Fruit fly (Drosophila melanogaster) whole organism, embryonic: ENCODE results near the gene CG11085.

Experiments used
- ATbp ChIP-seq: fragments of 200-800 bp; sonication (Bioruptor generic); optimal IDR thresholded peaks from 2 replicates; lab custom pipeline; 2017; ENCODE audit warnings: missing biosample characterization, mild to moderate bottlenecking, missing genetic modification characterization, missing genetic modification reagents
- Aef1 ChIP-seq: fragments of 200-800 bp; sonication (Bioruptor generic); IDR thresholded peaks from 3 replicates; pipeline ENCODE4 v1.3.6; 2022; ENCODE audit warnings: missing biosample characterization, missing genetic modification characterization
- BtbVII ChIP-seq: fragments of 200-800 bp; sonication (Bioruptor generic); optimal IDR thresholded peaks from 3 replicates; lab custom pipeline; 2017; ENCODE audit warnings: missing biosample characterization, mild to moderate bottlenecking, missing genetic modification characterization
- CG10654 ChIP-seq: fragments of 200-800 bp; sonication (Bioruptor generic); optimal IDR thresholded peaks from 2 replicates; lab custom pipeline; 2016; ENCODE audit warnings: missing biosample characterization, missing genetic modification characterization
- CG10959 ChIP-seq: fragments of 200-800 bp; sonication (Bioruptor generic); IDR thresholded peaks from 2 replicates; pipeline ENCODE4 v1.3.6; 2022; ENCODE audit warnings: missing biosample characterization, missing genetic modification characterization
- CG11247 ChIP-seq: fragments of 200-800 bp; sonication (Bioruptor generic); IDR thresholded peaks from 2 replicates; pipeline ENCODE4 v1.3.6; 2022; ENCODE audit warnings: missing biosample characterization, missing genetic modification characterization
- CG12744 ChIP-seq: fragments of 200-800 bp; sonication (Bioruptor generic); optimal IDR thresholded peaks from 2 replicates; lab custom pipeline; 2016; ENCODE audit warnings: missing biosample characterization, missing genetic modification characterization
- CG13424 ChIP-seq: fragments of 200-800 bp; sonication (Bioruptor generic); optimal IDR thresholded peaks from 2 replicates; lab custom pipeline; 2019; ENCODE audit warnings: missing biosample characterization, mild to moderate bottlenecking, missing genetic modification characterization, moderate library complexity
- CG1529 ChIP-seq: fragments of 200-800 bp; sonication (Bioruptor generic); optimal IDR thresholded peaks from 3 replicates; lab custom pipeline; 2018; ENCODE audit warnings: missing biosample characterization, missing genetic modification characterization
- CG15514 ChIP-seq: fragments of 200-800 bp; sonication (Bioruptor generic); optimal IDR thresholded peaks from 3 replicates; lab custom pipeline; 2017; ENCODE audit warnings: missing biosample characterization, missing genetic modification characterization, mild to moderate bottlenecking, moderate library complexity, missing genetic modification reagents
- CG17359 ChIP-seq: fragments of 200-800 bp; sonication (Bioruptor generic); optimal IDR thresholded peaks from 3 replicates; lab custom pipeline; 2018; ENCODE audit warnings: missing biosample characterization, mild to moderate bottlenecking, missing genetic modification characterization, moderate library complexity
- CG2199 ChIP-seq: fragments of 200-800 bp; sonication (Bioruptor generic); IDR thresholded peaks from 3 replicates; pipeline ENCODE4 v1.3.6; 2022; ENCODE audit warnings: missing biosample characterization, missing genetic modification characterization
- CG2889 ChIP-seq: fragments of 200-800 bp; sonication (Bioruptor generic); IDR thresholded peaks from 3 replicates; pipeline ENCODE4 v1.3.6; 2022; ENCODE audit warnings: missing biosample characterization, missing genetic modification characterization
- CG3065 ChIP-seq: fragments of 200-800 bp; sonication (Bioruptor generic); optimal IDR thresholded peaks from 2 replicates; lab custom pipeline; 2016; ENCODE audit warnings: missing biosample characterization, missing genetic modification characterization
- CG34224 ChIP-seq: fragments of 200-800 bp; sonication (Bioruptor generic); IDR thresholded peaks from 3 replicates; pipeline ENCODE4 v1.3.6; 2022; ENCODE audit warnings: missing biosample characterization, missing genetic modification characterization; ENCODE audit not compliant: partially characterized antibody
- CG3995 ChIP-seq: fragments of 200-800 bp; sonication (Bioruptor generic); optimal IDR thresholded peaks from 3 replicates; lab custom pipeline; 2016; ENCODE audit warnings: missing biosample characterization, missing genetic modification characterization
- CG4424 ChIP-seq: fragments of 200-800 bp; sonication (Bioruptor generic); optimal IDR thresholded peaks from 3 replicates; lab custom pipeline; 2016; ENCODE audit warnings: missing biosample characterization, missing genetic modification characterization
- CG7786 ChIP-seq: fragments of 200-800 bp; sonication (Bioruptor generic); optimal IDR thresholded peaks from 2 replicates; lab custom pipeline; 2016; ENCODE audit warnings: missing biosample characterization, missing genetic modification characterization
- CG7928 ChIP-seq: fragments of 200-800 bp; sonication (Bioruptor generic); optimal IDR thresholded peaks from 2 replicates; lab custom pipeline; 2017; ENCODE audit warnings: missing biosample characterization, mild to moderate bottlenecking, missing genetic modification characterization
- Chrac-16 ChIP-seq: fragments of 200-800 bp; sonication (Bioruptor generic); optimal IDR thresholded peaks from 3 replicates; lab custom pipeline; 2016; ENCODE audit warnings: missing biosample characterization, missing genetic modification characterization
- D19A ChIP-seq: fragments of 200-800 bp; optimal IDR thresholded peaks from 3 replicates; lab custom pipeline; 2019; ENCODE audit warnings: missing biosample characterization, mild to moderate bottlenecking, missing genetic modification characterization, moderate library complexity
- Dp ChIP-seq: fragments of 200-800 bp; sonication (Bioruptor generic); optimal IDR thresholded peaks from 2 replicates; lab custom pipeline; 2018; ENCODE audit warnings: missing biosample characterization, mild to moderate bottlenecking, missing genetic modification characterization, moderate library complexity
- Gug ChIP-seq: fragments of 200-800 bp; sonication (Bioruptor generic); IDR thresholded peaks from 4 replicates; pipeline ENCODE4 v1.3.6; 2022; ENCODE audit warnings: missing biosample characterization, missing genetic modification characterization
- H15 ChIP-seq: fragments of 200-800 bp; sonication (Bioruptor generic); IDR thresholded peaks from 3 replicates; pipeline ENCODE4 v1.3.6; 2022; ENCODE audit warnings: missing biosample characterization, missing genetic modification characterization
- Hr3 ChIP-seq: fragments of 200-800 bp; sonication (Bioruptor generic); optimal IDR thresholded peaks from 3 replicates; lab custom pipeline; 2016; ENCODE audit warnings: missing biosample characterization, missing genetic modification characterization
- Mad ChIP-seq: fragments of 200-800 bp; sonication (Bioruptor generic); optimal IDR thresholded peaks from 2 replicates; lab custom pipeline; 2016; ENCODE audit warnings: missing biosample characterization, missing genetic modification characterization
- Rx ChIP-seq: fragments of 200-800 bp; sonication (Bioruptor generic); IDR thresholded peaks from 2 replicates; pipeline ENCODE4 v1.3.6; 2022; ENCODE audit warnings: missing biosample characterization, missing genetic modification characterization
- Spps ChIP-seq: fragments of 200-800 bp; sonication (Bioruptor generic); optimal IDR thresholded peaks from 2 replicates; lab custom pipeline; 2018; ENCODE audit warnings: missing biosample characterization, mild to moderate bottlenecking, missing genetic modification characterization
- Sry-δ ChIP-seq: fragments of 200-800 bp; sonication (Bioruptor generic); optimal IDR thresholded peaks from 2 replicates; lab custom pipeline; 2016; ENCODE audit warnings: missing biosample characterization, missing genetic modification characterization
- Tbp ChIP-seq: fragments of >200 bp; optimal IDR thresholded peaks from 2 replicates; lab custom pipeline; 2018; ENCODE audit warnings: missing biosample characterization, missing genetic modification characterization
- Usf ChIP-seq: fragments of 200-800 bp; sonication (Bioruptor generic); optimal IDR thresholded peaks from 2 replicates; lab custom pipeline; 2017; ENCODE audit warnings: missing genotype, missing biosample characterization, missing genetic modification characterization
- Vsx1 ChIP-seq: fragments of 200-800 bp; sonication (Bioruptor generic); optimal IDR thresholded peaks from 2 replicates; lab custom pipeline; 2017; ENCODE audit warnings: missing biosample characterization, mild to moderate bottlenecking, missing genetic modification characterization, missing genetic modification reagents
- bcd ChIP-seq: fragments of 200-800 bp; sonication (Bioruptor generic); optimal IDR thresholded peaks from 2 replicates; lab custom pipeline; 2017; ENCODE audit warnings: missing biosample characterization, mild to moderate bottlenecking, missing genetic modification characterization
- cas ChIP-seq: fragments of 200-800 bp; sonication (Bioruptor generic); IDR thresholded peaks from 2 replicates; pipeline ENCODE4 v1.3.6; 2022; ENCODE audit warnings: missing biosample characterization, missing genetic modification characterization
- danr ChIP-seq: fragments of 200-800 bp; sonication (Bioruptor generic); IDR thresholded peaks from 2 replicates; pipeline ENCODE4 v1.3.6; 2022; ENCODE audit warnings: missing biosample characterization, missing genetic modification characterization
- hbn ChIP-seq: fragments of 200-800 bp; sonication (Bioruptor generic); IDR thresholded peaks from 2 replicates; pipeline ENCODE4 v1.3.6; 2022; ENCODE audit warnings: missing biosample characterization, missing genetic modification characterization; ENCODE audit not compliant: partially characterized antibody
- ind ChIP-seq: fragments of 200-800 bp; sonication (Bioruptor generic); optimal IDR thresholded peaks from 3 replicates; lab custom pipeline; 2016; ENCODE audit warnings: missing biosample characterization, missing genetic modification characterization
- kni ChIP-seq: fragments of 200-800 bp; sonication (Bioruptor generic); optimal IDR thresholded peaks from 3 replicates; lab custom pipeline; 2017; ENCODE audit warnings: mild to moderate bottlenecking, missing biosample characterization, missing genetic modification reagents, missing genetic modification characterization
- lmd ChIP-seq: fragments of 200-800 bp; sonication (Bioruptor generic); IDR thresholded peaks from 2 replicates; pipeline ENCODE4 v1.3.6; 2022; ENCODE audit warnings: missing biosample characterization, missing genetic modification characterization
- odd ChIP-seq: fragments of 200-800 bp; sonication (Bioruptor generic); optimal IDR thresholded peaks from 2 replicates; lab custom pipeline; 2017; ENCODE audit warnings: missing biosample characterization, mild to moderate bottlenecking, missing genetic modification characterization
- pita ChIP-seq: fragments of 200-800 bp; sonication (Bioruptor generic); optimal IDR thresholded peaks from 2 replicates; lab custom pipeline; 2017; ENCODE audit warnings: missing biosample characterization, mild to moderate bottlenecking, missing genetic modification characterization
- repo ChIP-seq: fragments of 200-800 bp; sonication (Bioruptor generic); optimal IDR thresholded peaks from 2 replicates; lab custom pipeline; 2016; ENCODE audit warnings: missing biosample characterization, missing genetic modification characterization
- scrt ChIP-seq: fragments of 200-800 bp; sonication (Bioruptor generic); optimal IDR thresholded peaks from 2 replicates; lab custom pipeline; 2018; ENCODE audit warnings: missing biosample characterization, mild to moderate bottlenecking, missing genetic modification characterization, moderate library complexity
- slou ChIP-seq: fragments of 200-800 bp; sonication (Bioruptor generic); optimal IDR thresholded peaks from 3 replicates; lab custom pipeline; 2016; ENCODE audit warnings: missing biosample characterization, missing genetic modification characterization
- sob ChIP-seq: fragments of 200-800 bp; sonication (Bioruptor generic); IDR thresholded peaks from 2 replicates; pipeline ENCODE4 v1.3.6; 2022; ENCODE audit warnings: missing biosample characterization, missing genetic modification characterization
- tup ChIP-seq: fragments of 200-800 bp; sonication (Bioruptor generic); optimal IDR thresholded peaks from 2 replicates; lab custom pipeline; 2016; ENCODE audit warnings: missing biosample characterization, mild to moderate bottlenecking, missing genetic modification characterization, moderate library complexity
- vnd ChIP-seq: fragments of 200-800 bp; sonication (Bioruptor generic); IDR thresholded peaks from 3 replicates; pipeline ENCODE4 v1.3.6; 2022; ENCODE audit warnings: missing biosample characterization, missing genetic modification characterization; ENCODE audit not compliant: partially characterized antibody
- wdn ChIP-seq: fragments of 200-800 bp; sonication (Bioruptor generic); IDR thresholded peaks from 2 replicates; pipeline ENCODE4 v1.3.6; 2022; ENCODE audit warnings: missing biosample characterization, missing genetic modification characterization
- zen ChIP-seq: fragments of 200-800 bp; sonication (Bioruptor generic); optimal IDR thresholded peaks from 3 replicates; lab custom pipeline; 2018; ENCODE audit warnings: missing biosample characterization, mild to moderate bottlenecking, missing genetic modification characterization, moderate library complexity

The CG11085 gene

dm6 chrX:12669659-12670488, 53.8 kb downstream of the CG11085 start (continued):
- TF ChIP-seq Gug (GFP tag; lab: Robert Waterston, UW) (peak; percentile 41; the same call in 2 of the 4 replicates), CG7928 (peak; percentile 33), Tbp (GFP tag; lab: Kevin White, UChicago) (no peak), scrt (GFP tag; lab: Kevin White, UChicago) (peak; percentile 67), CG10959 (no peak), CG7786 (GFP tag; lab: Kevin White, UChicago) (peak; percentile 76), wdn (GFP tag; lab: Robert Waterston, UW) (peak; percentile 51; the same call in 1 of the 2 replicates), CG3995 (GFP tag; lab: Kevin White, UChicago) (peak; percentile 45), Mad (peak; percentile 38), pita (no peak), H15 (GFP tag; lab: Robert Waterston, UW) (peak; percentile 64; the same call in 1 of the 3 replicates), CG34224 (GFP tag; lab: Robert Waterston, UW) (no peak), Dp (GFP tag; lab: Kevin White, UChicago) (no peak), CG10654 (peak; percentile 15), CG3065 (no peak), D19A (tag; lab: Kevin White, UChicago) (peak; percentile 38), kni (GFP tag; lab: Kevin White, UChicago) (no peak), CG12744 (GFP tag; lab: Kevin White, UChicago) (peak; percentile 52), BtbVII (GFP tag; lab: Kevin White, UChicago) (peak; percentile 65), Spps (no peak), CG17359 (peak; percentile 67), Vsx1 (no peak), Usf (GFP tag; lab: Kevin White, UChicago) (peak; percentile 3), zen (tag; lab: Kevin White, UChicago) (peak; percentile 14), hbn (no peak), ATbp (GFP tag; lab: Kevin White, UChicago) (no peak), CG2889 (GFP tag; lab: Robert Waterston, UW) (no peak), repo (GFP tag; lab: Kevin White, UChicago) (no peak), CG15514 (peak; percentile 48), Rx (GFP tag; lab: Robert Waterston, UW) (0 out of 2 replicates have a peak, but pooled peaks have one; percentile 32), Chrac-16 (GFP tag; lab: Kevin White, UChicago) (peak; percentile 67), odd (peak; percentile 24), slou (peak; percentile 14), Sry-δ (GFP tag; lab: Kevin White, UChicago) (peak; percentile 6), sob (GFP tag; lab: Robert Waterston, UW) (peak; percentile 80), cas (GFP tag; lab: Robert Waterston, UW) (peak; percentile 43; the same call in 1 of the 2 replicates), CG4424 (GFP tag; lab: Kevin White, UChicago) (peak; percentile 55), CG1529 (GFP tag; lab: Kevin White, UChicago) (peak; percentile 17), Aef1 (peak; percentile 67; the same call in 2 of the 3 replicates), CG13424 (tag; lab: Kevin White, UChicago) (peak; percentile 73), ind (GFP tag; lab: Kevin White, UChicago) (peak; percentile 72), tup (GFP tag; lab: Kevin White, UChicago) (no peak), CG2199 (GFP tag; lab: Robert Waterston, UW) (no peak), CG11247 (GFP tag; lab: Robert Waterston, UW) (peak; percentile 62), lmd (GFP tag; lab: Robert Waterston, UW) (peak; percentile 77), vnd (GFP tag; lab: Robert Waterston, UW) (no peak), bcd (GFP tag; lab: Kevin White, UChicago) (peak; percentile 55), danr (GFP tag; lab: Robert Waterston, UW) (no peak), Hr3 (GFP tag; lab: Kevin White, UChicago) (peak; percentile 28)
